Worm (Caenorhabditis elegans): ENCODE results near the gene tag-131.

DNA sequence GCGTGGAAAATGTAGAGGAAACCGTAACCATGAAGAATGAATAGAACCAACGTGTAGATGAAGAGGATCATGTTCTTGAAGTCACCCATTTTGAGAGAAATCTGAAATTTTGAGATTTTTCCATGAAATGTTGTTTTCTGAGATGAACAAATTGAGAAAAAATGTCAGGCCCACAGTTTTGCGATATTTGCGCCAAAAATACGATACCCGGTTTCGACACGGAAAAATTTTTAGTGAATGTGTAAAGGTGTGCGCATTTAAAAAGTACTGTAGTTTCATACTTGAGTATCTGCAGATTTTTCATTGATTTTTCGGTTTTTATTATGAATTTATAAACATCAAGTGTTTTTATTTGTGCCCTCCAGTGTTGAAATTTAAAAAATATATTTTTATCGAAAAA is 15.2 kb upstream of the tag-131 start, which contains the start of gene R10E4.9:
- TF ChIP-seq nhr-19 (GFP tag; conservative IDR thresholded peaks at IDR 0.05) (no peak), ceh-63 (GFP tag; optimal IDR thresholded peaks at IDR 0.05) (no peak), nhr-77 (tag; optimal IDR thresholded peaks at IDR 0.05) (no peak), unc-62 (GFP tag; optimal IDR thresholded peaks at IDR 0.05) (no peak), ztf-4 (tag; optimal IDR thresholded peaks at IDR 0.05) (no peak), lsy-2 (tag; optimal IDR thresholded peaks at IDR 0.05) (no peak), ces-1 (GFP tag; optimal IDR thresholded peaks at IDR 0.05) (no peak), egl-13 (tag; optimal IDR thresholded peaks at IDR 0.05) (no peak), lin-39 (tag; optimal IDR thresholded peaks at IDR 0.05) (no peak)
